Fruit fly (Drosophila melanogaster) whole organism, pupa: Measurements from ENCODE around the gene HP1c.

Experiments used
- CG12605 ChIP-seq: fragments of 200-800 bp; sonication (Bioruptor generic); IDR thresholded peaks from 2 replicates; pipeline ENCODE4 v1.3.6; 2022; ENCODE audit warnings: missing biosample characterization, missing genetic modification characterization
- CG14655 ChIP-seq: fragments of 200-800 bp; sonication (Bioruptor generic); optimal IDR thresholded peaks from 3 replicates; lab custom pipeline; 2017; ENCODE audit warnings: mild to moderate bottlenecking, missing biosample characterization, missing genetic modification reagents, missing genetic modification characterization
- CG4496 ChIP-seq: fragments of 200-800 bp; sonication (Bioruptor generic); IDR thresholded peaks from 3 replicates; pipeline ENCODE4 v1.3.6; 2022; ENCODE audit warnings: missing biosample characterization, missing genetic modification characterization
- CG8159 ChIP-seq: fragments of 200-800 bp; sonication (Bioruptor generic); optimal IDR thresholded peaks from 3 replicates; lab custom pipeline; 2018; ENCODE audit warnings: missing biosample characterization, mild to moderate bottlenecking, missing genetic modification characterization, moderate library complexity
- CG8301 ChIP-seq: fragments of 200-800 bp; sonication (Bioruptor generic); optimal IDR thresholded peaks from 2 replicates; lab custom pipeline; 2018; ENCODE audit warnings: missing biosample characterization, mild to moderate bottlenecking, missing genetic modification characterization
- CG9948 ChIP-seq: fragments of 200-800 bp; sonication (Bioruptor generic); optimal IDR thresholded peaks from 2 replicates; lab custom pipeline; 2018; ENCODE audit warnings: missing biosample characterization, mild to moderate bottlenecking, missing genetic modification characterization, moderate library complexity
- D1 ChIP-seq: fragments of 200-800 bp; sonication (Bioruptor generic); optimal IDR thresholded peaks from 2 replicates; lab custom pipeline; 2018; ENCODE audit warnings: missing biosample characterization, mild to moderate bottlenecking, missing genetic modification characterization, moderate library complexity
- EcR ChIP-seq: fragments of 200-800 bp; sonication (Bioruptor generic); optimal IDR thresholded peaks from 3 replicates; lab custom pipeline; 2019; ENCODE audit warnings: missing biosample characterization, missing genetic modification characterization, mild to moderate bottlenecking, moderate library complexity, missing genetic modification reagents
- Ets98B ChIP-seq: fragments of 200-800 bp; sonication (Bioruptor generic); IDR thresholded peaks from 2 replicates; pipeline ENCODE4 v1.3.6; 2022; ENCODE audit warnings: missing biosample characterization, missing genetic modification characterization
- Pif1B ChIP-seq: fragments of 200-800 bp; sonication (Bioruptor generic); optimal IDR thresholded peaks from 3 replicates; lab custom pipeline; 2016; ENCODE audit warnings: missing biosample characterization, missing genetic modification characterization
- gl ChIP-seq: fragments of 200-800 bp; sonication (Bioruptor generic); optimal IDR thresholded peaks from 2 replicates; lab custom pipeline; 2018; ENCODE audit warnings: missing biosample characterization, mild to moderate bottlenecking, missing genetic modification characterization
- rn ChIP-seq: fragments of 200-800 bp; sonication (Bioruptor generic); IDR thresholded peaks from 2 replicates; pipeline ENCODE4 v1.3.6; 2022; ENCODE audit warnings: missing biosample characterization, missing genetic modification characterization

dm6 chr3R:22727857-22728256 is 17.6 kb upstream of the HP1c start:
- TF ChIP-seq rn (GFP tag; lab: Robert Waterston, UW) (0 out of 2 replicates have a peak, but pooled peaks have one; percentile 6), CG12605 (peak; percentile 55; the same call in 1 of the 2 replicates), Pif1B (GFP tag; lab: Kevin White, UChicago) (no peak), D1 (tag; lab: Kevin White, UChicago) (no peak), EcR (no peak), CG9948 (tag; lab: Kevin White, UChicago) (peak; percentile 53), Ets98B (GFP tag; lab: Robert Waterston, UW) (peak; percentile 70), CG8301 (tag; lab: Kevin White, UChicago) (peak; percentile 64), CG8159 (no peak), CG4496 (GFP tag; lab: Robert Waterston, UW) (peak; percentile 80), CG14655 (no peak), gl (tag; lab: Kevin White, UChicago) (no peak)
